Worm (Caenorhabditis elegans) whole organism, L2 larva: Measurements from ENCODE around the gene EEED8.3.

Experiments used
- egl-27 ChIP-seq: sonication (generic microtip); optimal IDR thresholded peaks from 3 replicates; lab custom pipeline; 2017; ENCODE audit warnings: missing biosample characterization, missing genetic modification reagents, missing genetic modification characterization
- lin-39 ChIP-seq: fragments of 150-350 bp; optimal IDR thresholded peaks from 2 replicates; lab custom pipeline; 2014; ENCODE audit warnings: missing biosample characterization, missing genetic modification reagents, missing genetic modification characterization
- nhr-11 ChIP-seq: fragments of 150-350 bp; optimal IDR thresholded peaks from 2 replicates; lab custom pipeline; 2014; ENCODE audit warnings: missing biosample characterization, missing genetic modification characterization
- nhr-12 ChIP-seq: fragments of 150-350 bp; optimal IDR thresholded peaks from 2 replicates; lab custom pipeline; 2014; ENCODE audit warnings: missing biosample characterization, missing genetic modification characterization
- nhr-237 ChIP-seq: fragments of 150-350 bp; optimal IDR thresholded peaks from 2 replicates; lab custom pipeline; 2014; ENCODE audit warnings: missing biosample characterization, missing genetic modification characterization
- snpc-4 ChIP-seq: fragments of 150-350 bp; optimal IDR thresholded peaks from 2 replicates; lab custom pipeline; 2014; ENCODE audit warnings: missing biosample characterization, missing genetic modification characterization
- unc-55 ChIP-seq: fragments of 150-350 bp; sonication (generic microtip); optimal IDR thresholded peaks from 3 replicates; lab custom pipeline; 2014; ENCODE audit warnings: missing biosample characterization, missing genetic modification reagents, missing genetic modification characterization
- zag-1 ChIP-seq: fragments of 150-350 bp; optimal IDR thresholded peaks from 2 replicates; lab custom pipeline; 2014; ENCODE audit warnings: missing biosample characterization, missing genetic modification characterization

- no peak for TF ChIP-seq snpc-4 (tag; lab: Kevin White, UChicago)
- no peak for TF ChIP-seq lin-39 (tag; lab: Kevin White, UChicago)
- TF ChIP-seq nhr-237 (tag; lab: Kevin White, UChicago) = no peak
- no peak for TF ChIP-seq egl-27 (tag; lab: Kevin White, UChicago)
- TF ChIP-seq unc-55 = no peak
- no peak for TF ChIP-seq nhr-11
- TF ChIP-seq zag-1 (tag; lab: Kevin White, UChicago) = no peak
- no peak for TF ChIP-seq nhr-12 (tag; lab: Kevin White, UChicago)
These were observed 46.8 kb downstream of the EEED8.3 start for ce11 chrII:5460911-5461310.
